Worm (Caenorhabditis elegans): ENCODE measurements around the gene R10E4.6.

- TF ChIP-seq ceh-58 (GFP tag; IDR thresholded peaks at IDR 0.05) (no peak), unc-130 (GFP tag; optimal IDR thresholded peaks at IDR 0.05) (no peak), unc-62 (GFP tag; optimal IDR thresholded peaks at IDR 0.05) (no peak), let-526 (GFP tag; IDR thresholded peaks at IDR 0.05) (no peak), F22D6.2 (tag; optimal IDR thresholded peaks at IDR 0.05) (no peak), nhr-120 (GFP tag; IDR thresholded peaks at IDR 0.05) (no peak), lag-1 (GFP tag; IDR thresholded peaks at IDR 0.05) (no peak), ccch-3 (GFP tag; optimal IDR thresholded peaks at IDR 0.05) (no peak), F55B11.4 (tag; optimal IDR thresholded peaks at IDR 0.05; ENCODE audit: borderline replicate concordance, insufficient read depth) (no peak), ztf-6 (GFP tag; IDR thresholded peaks at IDR 0.05) (no peak)
Measured at ce11 chrIII:4320113-4320512, 26.9 kb downstream of the R10E4.6 start, which contains the start of gene H38K22.6.

Measured in whole organism, young adult.